Worm (Caenorhabditis elegans) whole organism, mixed stage, embryonic: ENCODE results near the gene Y39B6A.41.

ENCODE experiments used
- bed-3 ChIP-seq: fragments of 200-800 bp; sonication (Bioruptor generic); optimal IDR thresholded peaks from 3 replicates; lab custom pipeline; 2018; ENCODE audit warnings: mild to moderate bottlenecking, missing genetic modification characterization, moderate library complexity, missing compliant biosample characterization
- elt-3 ChIP-seq: fragments of 150-350 bp; optimal IDR thresholded peaks from 2 replicates; lab custom pipeline; 2014; ENCODE audit warnings: missing biosample characterization, missing genetic modification characterization
- lin-32 ChIP-seq: fragments of 200-800 bp; sonication (Bioruptor generic); optimal IDR thresholded peaks from 2 replicates; lab custom pipeline; 2018; ENCODE audit warnings: mild to moderate bottlenecking, missing genetic modification characterization, missing compliant biosample characterization
- nhr-237 ChIP-seq: fragments of 150-350 bp; optimal IDR thresholded peaks from 2 replicates; lab custom pipeline; 2014; ENCODE audit warnings: missing biosample characterization, missing genetic modification characterization
- pha-4 ChIP-seq: fragments of 150-350 bp; optimal IDR thresholded peaks from 2 replicates; lab custom pipeline; 2018; ENCODE audit warnings: missing biosample characterization, missing genetic modification reagents, missing genetic modification characterization
- sptf-1 ChIP-seq: sonication (generic microtip); optimal IDR thresholded peaks from 2 replicates; lab custom pipeline; 2017; ENCODE audit warnings: mild to moderate bottlenecking, missing genetic modification characterization, moderate library complexity, missing compliant biosample characterization
- ztf-11 ChIP-seq: fragments of 150-350 bp; optimal IDR thresholded peaks from 2 replicates; lab custom pipeline; 2014; ENCODE audit warnings: missing biosample characterization, missing genetic modification characterization

DNA sequence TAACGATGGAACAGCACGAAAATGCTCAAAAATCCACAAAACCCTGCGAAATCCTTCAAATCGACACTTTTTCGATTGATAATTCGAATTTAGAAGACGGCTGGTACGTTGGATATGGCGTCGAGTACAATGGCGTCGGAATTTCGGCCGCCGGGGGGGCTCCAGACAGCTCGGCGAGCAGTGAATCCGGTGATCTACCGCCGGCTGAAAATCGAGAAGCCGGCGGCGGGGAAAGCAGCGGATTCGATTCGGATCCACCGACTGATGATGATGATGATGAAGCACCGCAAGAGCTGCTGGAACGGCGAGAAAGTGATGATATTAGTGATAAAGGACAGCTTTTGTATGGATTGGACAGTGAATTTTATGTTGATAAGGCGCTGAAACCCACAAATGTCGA lies 13.2 kb upstream of the Y39B6A.41 start:
- TF ChIP-seq sptf-1 (tag; lab: Kevin White, UChicago) (no peak), nhr-237 (no peak), pha-4 (tag; lab: Kevin White, UChicago) (no peak), ztf-11 (tag; lab: Kevin White, UChicago) (no peak), elt-3 (tag; lab: Kevin White, UChicago) (no peak), lin-32 (no peak), bed-3 (GFP tag; lab: Kevin White, UChicago) (no peak)
